Worm (Caenorhabditis elegans): Measurements from ENCODE around the gene C27H5.2.

ce11 chrII:7165749-7166148 lies 10.4 kb downstream of the C27H5.2 start, which contains the start of gene mfsd-13.2:
- TF ChIP-seq ama-1 (optimal IDR thresholded peaks at IDR 0.05) (no peak), ama-1 (GFP tag; optimal IDR thresholded peaks at IDR 0.05) (no peak), D2030.7 (GFP tag; IDR thresholded peaks at IDR 0.05) (no peak), F55B11.4 (tag; optimal IDR thresholded peaks at IDR 0.05; ENCODE audit: borderline replicate concordance, insufficient read depth) (no peak)

Measured in whole organism, young adult.